Fruit fly (Drosophila melanogaster) S2 (cell line): Measurements from ENCODE around the gene CG14540.

Source experiments
- CG8478 ChIP-seq: fragments of >200 bp; optimal IDR thresholded peaks from 2 replicates; lab custom pipeline; 2018
- CTCF ChIP-seq, 2 experiments: fragments of >200 bp; optimal IDR thresholded peaks; 2 replicates each; lab custom pipeline; 2018

DNA sequence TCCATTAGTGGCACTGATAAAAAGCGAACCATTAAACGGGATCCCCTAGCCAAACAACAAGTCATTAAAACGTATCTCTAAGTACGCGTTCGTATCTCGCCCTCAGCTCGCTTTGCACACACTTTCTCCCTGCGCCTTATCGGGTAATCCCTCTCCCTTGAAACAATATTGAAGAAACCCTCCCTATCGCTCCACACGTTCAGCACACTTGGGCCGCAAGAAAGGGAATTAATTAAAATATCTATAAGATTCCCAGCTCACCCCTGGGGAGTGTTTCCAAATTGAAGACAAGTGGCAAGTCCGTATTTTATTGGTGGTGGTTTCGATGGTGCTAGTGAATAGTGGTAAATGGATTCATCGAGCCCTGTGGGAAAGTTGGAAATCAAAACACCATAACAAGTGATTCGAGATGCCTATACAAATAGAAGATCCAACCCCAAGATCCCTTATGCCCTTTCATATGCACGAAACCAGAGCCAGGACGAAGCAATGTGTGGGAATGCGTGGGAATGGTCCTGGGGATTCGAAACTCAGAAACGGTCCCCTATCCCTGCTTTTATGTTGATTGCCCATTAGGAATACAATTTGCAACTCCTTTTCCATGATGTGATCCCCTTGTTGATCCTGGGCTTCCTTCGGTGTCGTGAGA is 50.8 kb downstream of the CG14540 start:
- TF ChIP-seq CG8478 (lab: Kevin White, UChicago) (no peak), CTCF (optimal IDR thresholded peaks at IDR 0.05; lab: Kevin White, UChicago) (no peak)
